Worm (Caenorhabditis elegans): ENCODE measurements around the gene F27D9.12.

DNA sequence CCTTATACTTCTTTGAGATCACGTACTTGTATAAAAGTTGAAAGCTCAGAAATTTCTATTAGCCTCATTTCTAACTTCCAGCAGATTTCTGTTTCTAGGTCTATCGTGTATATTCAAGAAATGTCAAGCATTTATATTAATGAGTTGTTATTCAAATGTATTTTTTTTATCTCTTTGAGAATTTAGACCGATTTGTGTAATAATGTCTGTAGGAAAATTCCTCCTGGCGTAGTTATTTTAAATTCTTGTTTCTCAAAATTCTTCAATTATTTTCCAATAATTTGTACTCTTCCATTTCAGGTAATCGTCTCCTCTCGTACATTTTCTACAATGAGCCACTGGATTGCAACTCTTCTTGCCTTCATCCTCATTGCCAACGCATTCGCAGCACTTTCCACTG, 29.4 kb downstream of the F27D9.12 start, which contains the start of gene nlp-61:
- TF ChIP-seq unc-62 (GFP tag; optimal IDR thresholded peaks at IDR 0.05) (no peak), mep-1 (tag; optimal IDR thresholded peaks at IDR 0.05) (no peak), unc-39 (tag; optimal IDR thresholded peaks at IDR 0.05) (no peak), flh-1 (GFP tag; optimal IDR thresholded peaks at IDR 0.05) (no peak), bed-3 (GFP tag; optimal IDR thresholded peaks at IDR 0.05) (no peak)
